Fruit fly (Drosophila melanogaster): ENCODE data around the gene Idgf2.
A peak's percentile ranks its signal among the peaks of the same experiment; 100 is the strongest.

Gene Idgf2

DNA sequence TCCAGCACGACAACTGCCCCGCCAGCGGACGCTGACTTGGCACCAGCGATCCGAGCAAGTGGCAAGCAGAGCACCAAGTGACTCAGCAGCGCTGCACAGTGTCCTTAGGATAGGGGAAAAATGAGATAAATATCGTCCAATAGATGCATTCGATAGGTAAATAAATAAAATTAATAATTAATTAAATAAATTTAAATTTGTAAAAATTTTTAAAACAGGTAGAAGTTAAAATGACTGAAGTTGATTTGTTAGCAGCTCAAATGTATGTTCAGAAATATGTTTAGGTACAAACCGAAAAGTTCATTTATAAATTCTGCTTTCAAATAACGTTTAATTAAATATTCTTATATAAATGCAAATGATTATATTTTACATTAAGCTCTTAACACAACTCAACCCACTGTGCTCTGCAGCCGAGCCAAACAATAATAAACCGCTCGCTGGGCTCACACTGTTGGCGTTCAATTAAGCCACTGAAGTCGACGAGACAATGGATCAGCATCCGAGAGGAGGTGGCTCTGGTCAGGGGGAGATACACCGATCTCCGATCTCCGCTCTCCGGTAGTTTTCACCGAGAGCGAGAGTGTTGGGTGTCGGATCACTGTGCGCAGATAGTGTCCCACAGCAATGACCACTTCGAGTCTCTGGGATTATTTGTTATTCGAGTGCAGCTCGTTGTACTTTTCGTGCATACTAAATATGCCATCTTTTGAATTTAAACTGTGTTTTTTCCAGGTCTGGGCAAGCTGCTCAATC is 1.5 kb downstream of the Idgf2 start, which contains the start of gene CG5888 (continued):
- TF ChIP-seq CG1603 (tag; optimal IDR thresholded peaks at IDR 0.05) (no peak), ab (GFP tag; optimal IDR thresholded peaks at IDR 0.05) (no peak), CG2712 (tag; optimal IDR thresholded peaks at IDR 0.05) (peak; percentile 73), Eip74EF (GFP tag; optimal IDR thresholded peaks at IDR 0.05) (no peak), CG33557 (GFP tag; optimal IDR thresholded peaks at IDR 0.05) (peak; percentile 62), Hr39 (optimal IDR thresholded peaks at IDR 0.05) (no peak), corto (GFP tag; optimal IDR thresholded peaks at IDR 0.05) (no peak), bbx (GFP tag; IDR thresholded peaks at IDR 0.05; ENCODE audit: partially characterized antibody) (no peak), chn (GFP tag; optimal IDR thresholded peaks at IDR 0.05) (no peak), ase (GFP tag; IDR thresholded peaks at IDR 0.05) (no peak), CG7357 (GFP tag; IDR thresholded peaks at IDR 0.05) (peak; percentile 48; the same call in 2 of the 3 replicates), CG7963 (GFP tag; IDR thresholded peaks at IDR 0.05; ENCODE audit: partially characterized antibody) (no peak), Awh (GFP tag; IDR thresholded peaks at IDR 0.05) (peak; percentile 70; the same call in 1 of the 2 replicates), PHDP (tag; optimal IDR thresholded peaks at IDR 0.05) (peak; percentile 73), ems (GFP tag; optimal IDR thresholded peaks at IDR 0.05) (no peak), bigmax (GFP tag; optimal IDR thresholded peaks at IDR 0.05) (no peak), HLHmδ (GFP tag; optimal IDR thresholded peaks at IDR 0.05) (no peak), Antp (GFP tag; optimal IDR thresholded peaks at IDR 0.05) (no peak), NC2α (GFP tag; optimal IDR thresholded peaks at IDR 0.05) (no peak), Sry-δ (GFP tag; optimal IDR thresholded peaks at IDR 0.05) (no peak), CG15601 (tag; optimal IDR thresholded peaks at IDR 0.05) (peak; percentile 51), CG4854 (GFP tag; optimal IDR thresholded peaks at IDR 0.05) (no peak), Dad (GFP tag; optimal IDR thresholded peaks at IDR 0.05) (no peak), CG14860 (GFP tag; IDR thresholded peaks at IDR 0.05; ENCODE audit: partially characterized antibody) (peak; percentile 20; the same call in 1 of the 3 replicates), kni (GFP tag; optimal IDR thresholded peaks at IDR 0.05) (no peak), CG7987 (GFP tag; optimal IDR thresholded peaks at IDR 0.05) (no peak), usp (GFP tag; optimal IDR thresholded peaks at IDR 0.05) (no peak), tna (GFP tag; IDR thresholded peaks at IDR 0.05; ENCODE audit: partially characterized antibody) (no peak), CG13424 (tag; optimal IDR thresholded peaks at IDR 0.05) (peak; percentile 84), crc (GFP tag; optimal IDR thresholded peaks at IDR 0.05) (no peak), Optix (GFP tag; IDR thresholded peaks at IDR 0.05) (no peak), bcd (GFP tag; optimal IDR thresholded peaks at IDR 0.05) (peak; percentile 0), CG6272 (GFP tag; IDR thresholded peaks at IDR 0.05) (no peak), CG6654 (GFP tag; optimal IDR thresholded peaks at IDR 0.05) (no peak), CG3995 (GFP tag; optimal IDR thresholded peaks at IDR 0.05) (no peak), twi (tag; optimal IDR thresholded peaks at IDR 0.05) (peak; percentile 55), CG10654 (GFP tag; optimal IDR thresholded peaks at IDR 0.05) (peak; percentile 2), sob (GFP tag; IDR thresholded peaks at IDR 0.05) (peak; percentile 33; the same call in 1 of the 2 replicates), fd96Cb (tag; optimal IDR thresholded peaks at IDR 0.05) (peak; percentile 64), esg (GFP tag; conservative IDR thresholded peaks at IDR 0.05) (peak; percentile 57; the same call in 1 of the 2 replicates), tio (GFP tag; optimal IDR thresholded peaks at IDR 0.05) (peak; percentile 45), CG9817 (tag; optimal IDR thresholded peaks at IDR 0.05) (peak; percentile 24), Lhr (GFP tag; optimal IDR thresholded peaks at IDR 0.05) (no peak), chif (GFP tag; optimal IDR thresholded peaks at IDR 0.05) (no peak), CG3281 (GFP tag; optimal IDR thresholded peaks at IDR 0.05) (peak; percentile 44), fu2 (GFP tag; optimal IDR thresholded peaks at IDR 0.05) (no peak), dimm (GFP tag; IDR thresholded peaks at IDR 0.05) (no peak), Spps (tag; optimal IDR thresholded peaks at IDR 0.05) (peak; percentile 13), Doc2 (GFP tag; IDR thresholded peaks at IDR 0.05) (no peak)

Measured in whole organism, embryonic.